Worm (Caenorhabditis elegans) whole organism, midembryonic: ENCODE results near the gene ncx-9.

Experiments used
- T22C8.4 ChIP-seq: fragments of 200-800 bp; sonication (Bioruptor generic); IDR thresholded peaks from 2 replicates; pipeline ENCODE4 v1.3.6; 2022; ENCODE audit warnings: missing genetic modification characterization, missing compliant biosample characterization
- cog-1 ChIP-seq: sonication (generic microtip); optimal IDR thresholded peaks from 2 replicates; lab custom pipeline; 2016; ENCODE audit warnings: missing genetic modification characterization, missing compliant biosample characterization
- flt-1 ChIP-seq: fragments of 200-800 bp; sonication (Bioruptor generic); IDR thresholded peaks from 2 replicates; pipeline ENCODE4 v1.3.6; 2022; ENCODE audit warnings: missing genetic modification characterization, missing compliant biosample characterization
- klf-2 ChIP-seq: fragments of 200-800 bp; sonication (Bioruptor generic); conservative IDR thresholded peaks from 2 replicates; pipeline ENCODE4 v1.3.6; 2022; ENCODE audit warnings: missing genetic modification reagents, missing genetic modification characterization, missing compliant biosample characterization
- med-1 ChIP-seq: sonication (generic microtip); optimal IDR thresholded peaks from 2 replicates; lab custom pipeline; 2017; ENCODE audit warnings: missing genetic modification characterization, mild to moderate bottlenecking, missing compliant biosample characterization, antibody characterized with exemption, missing genetic modification reagents; ENCODE audit not compliant: insufficient read depth
- ref-1 ChIP-seq: fragments of 200-800 bp; sonication (Bioruptor generic); conservative IDR thresholded peaks from 2 replicates; pipeline ENCODE4 v1.3.6; 2022; ENCODE audit warnings: missing genetic modification reagents, missing genetic modification characterization, missing compliant biosample characterization
- tab-1 ChIP-seq: fragments of 200-800 bp; sonication (Bioruptor generic); IDR thresholded peaks from 2 replicates; pipeline ENCODE4 v1.3.6; 2022; ENCODE audit warnings: missing genetic modification characterization, missing compliant biosample characterization
- ztf-23 ChIP-seq: fragments of 200-800 bp; sonication (Bioruptor generic); IDR thresholded peaks from 2 replicates; pipeline ENCODE4 v1.3.6; 2022; ENCODE audit warnings: missing genetic modification reagents, missing genetic modification characterization, missing compliant biosample characterization
- ztf-29 ChIP-seq: fragments of 200-800 bp; sonication (Bioruptor generic); IDR thresholded peaks from 2 replicates; pipeline ENCODE4 v1.3.6; 2022; ENCODE audit warnings: missing genetic modification reagents, missing genetic modification characterization, missing compliant biosample characterization

ncx-9 gene

DNA sequence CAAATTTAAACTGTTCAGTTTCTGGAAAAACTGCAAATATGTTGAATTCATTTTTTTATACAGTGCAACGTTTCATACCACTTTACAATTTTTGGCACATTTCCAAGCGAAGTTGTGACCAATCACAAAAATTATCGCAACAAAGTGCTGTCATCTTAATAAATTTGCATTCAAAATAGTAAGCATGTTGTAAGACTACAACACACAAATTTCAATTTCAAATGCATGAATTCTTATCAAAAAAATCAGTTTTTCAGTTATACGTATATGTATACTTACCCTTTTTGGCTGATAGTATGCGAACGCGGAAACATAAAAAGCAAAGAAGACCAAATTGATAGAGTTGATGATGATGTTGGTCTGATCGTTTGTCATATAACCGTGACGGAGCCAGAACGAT is 35.2 kb upstream of the ncx-9 start:
- TF ChIP-seq klf-2 (GFP tag; lab: Robert Waterston, UW) (no peak), ref-1 (no peak), flt-1 (GFP tag; lab: Robert Waterston, UW) (no peak), tab-1 (GFP tag; lab: Robert Waterston, UW) (no peak), ztf-29 (no peak), ztf-23 (GFP tag; lab: Robert Waterston, UW) (no peak), T22C8.4 (GFP tag; lab: Robert Waterston, UW) (no peak), cog-1 (tag; lab: Kevin White, UChicago) (no peak), med-1 (no peak)

DNA sequence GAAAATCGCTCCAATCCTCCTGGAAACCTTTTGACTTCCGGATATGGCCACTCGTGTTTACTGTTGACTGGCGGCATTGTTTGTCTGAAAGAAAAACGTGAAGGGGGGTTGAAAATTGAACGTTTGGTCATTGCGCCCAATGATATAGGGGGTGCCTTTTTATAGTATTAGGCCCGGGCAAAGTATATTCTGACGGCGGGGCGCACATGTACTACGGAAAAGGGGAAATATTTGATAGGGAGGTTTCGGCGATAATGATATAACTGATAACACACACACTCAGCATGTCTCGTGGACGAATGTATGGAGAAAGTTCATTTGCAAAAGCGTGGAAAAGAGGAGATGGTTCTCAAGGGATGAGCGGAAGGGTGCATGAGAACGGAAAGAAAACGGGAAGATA is 32.6 kb upstream of the ncx-9 start, which contains the start of gene cpt-4:
Gene cpt-4, minus strand, starts transcription at position 84 of the 400 bp plus-strand sequence.
- no peak for TF ChIP-seq med-1
- no peak for TF ChIP-seq klf-2 (GFP tag; lab: Robert Waterston, UW)
- no peak for TF ChIP-seq ztf-29
- no peak for TF ChIP-seq tab-1 (GFP tag; lab: Robert Waterston, UW)
- TF ChIP-seq cog-1 (tag; lab: Kevin White, UChicago), result no peak
- no peak for TF ChIP-seq ztf-23 (GFP tag; lab: Robert Waterston, UW)
- no peak for TF ChIP-seq T22C8.4 (GFP tag; lab: Robert Waterston, UW)
- no peak for TF ChIP-seq flt-1 (GFP tag; lab: Robert Waterston, UW)
- no peak for TF ChIP-seq ref-1

DNA sequence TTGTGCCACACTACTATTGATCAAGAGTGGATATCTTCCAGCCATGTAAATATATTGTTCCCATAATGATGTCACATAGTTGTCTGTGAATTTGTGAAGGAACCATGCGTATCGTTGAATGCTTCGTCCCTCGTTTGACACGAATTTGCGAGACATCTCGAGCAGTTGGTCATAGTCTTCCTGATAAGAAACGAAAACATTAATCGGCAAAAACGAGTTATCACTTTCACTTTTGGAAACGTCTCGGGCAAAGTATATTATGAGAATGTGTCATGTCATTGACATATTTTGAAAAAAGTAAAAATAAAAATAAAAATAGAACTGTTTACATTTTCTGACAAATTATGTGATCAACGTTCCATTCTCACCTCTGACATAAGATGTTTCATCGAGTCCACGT is 31.4 kb upstream of the ncx-9 start:
- TF ChIP-seq klf-2 (GFP tag; lab: Robert Waterston, UW), result no peak

DNA sequence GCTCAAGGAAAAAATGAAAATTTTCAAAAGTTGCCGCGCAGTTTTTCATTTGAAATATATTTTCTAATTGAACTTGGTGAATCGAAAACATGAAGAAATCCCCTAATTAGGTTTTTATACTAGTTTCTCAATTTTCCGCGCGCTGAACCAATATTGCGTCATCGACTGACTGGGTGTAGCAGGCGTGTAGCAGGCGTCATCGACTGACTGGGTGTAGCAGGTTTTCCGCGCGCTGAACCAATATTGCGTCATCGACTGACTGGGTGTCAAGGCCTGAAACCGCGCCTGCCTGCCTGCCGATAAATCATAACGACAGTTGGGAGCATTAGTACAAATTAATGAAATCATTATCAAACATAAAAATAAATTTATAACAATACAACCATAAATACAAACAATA is 28.3 kb upstream of the ncx-9 start:
- TF ChIP-seq ztf-29, result no peak
- no peak for TF ChIP-seq tab-1 (GFP tag; lab: Robert Waterston, UW)
- TF ChIP-seq flt-1 (GFP tag; lab: Robert Waterston, UW), result no peak
- TF ChIP-seq ztf-23 (GFP tag; lab: Robert Waterston, UW), result no peak
- TF ChIP-seq T22C8.4 (GFP tag; lab: Robert Waterston, UW), result no peak
- no peak for TF ChIP-seq med-1
- no peak for TF ChIP-seq ref-1
- TF ChIP-seq cog-1 (tag; lab: Kevin White, UChicago), result no peak
- no peak for TF ChIP-seq klf-2 (GFP tag; lab: Robert Waterston, UW)

ce11 chrV:5018810-5019274 is 23.8 kb upstream of the ncx-9 start, which contains the start of gene srr-4:
Gene srr-4, plus strand, starts transcription at chrV:5019224.
- TF ChIP-seq ztf-23 (GFP tag; lab: Robert Waterston, UW), result no peak
- TF ChIP-seq T22C8.4 (GFP tag; lab: Robert Waterston, UW), result no peak
- no peak for TF ChIP-seq tab-1 (GFP tag; lab: Robert Waterston, UW)
- TF ChIP-seq med-1, result no peak
- TF ChIP-seq ref-1, result no peak
- no peak for TF ChIP-seq cog-1 (tag; lab: Kevin White, UChicago)
- no peak for TF ChIP-seq ztf-29

ce11 chrV:5018067-5018466 is 23.0 kb upstream of the ncx-9 start:
- no peak for TF ChIP-seq ztf-23 (GFP tag; lab: Robert Waterston, UW)
- no peak for TF ChIP-seq tab-1 (GFP tag; lab: Robert Waterston, UW)
- TF ChIP-seq flt-1 (GFP tag; lab: Robert Waterston, UW), result no peak
- TF ChIP-seq cog-1 (tag; lab: Kevin White, UChicago), result no peak
- TF ChIP-seq klf-2 (GFP tag; lab: Robert Waterston, UW), result no peak
- TF ChIP-seq med-1, result no peak
- no peak for TF ChIP-seq ztf-29
- TF ChIP-seq ref-1, result no peak
- TF ChIP-seq T22C8.4 (GFP tag; lab: Robert Waterston, UW), result no peak

DNA sequence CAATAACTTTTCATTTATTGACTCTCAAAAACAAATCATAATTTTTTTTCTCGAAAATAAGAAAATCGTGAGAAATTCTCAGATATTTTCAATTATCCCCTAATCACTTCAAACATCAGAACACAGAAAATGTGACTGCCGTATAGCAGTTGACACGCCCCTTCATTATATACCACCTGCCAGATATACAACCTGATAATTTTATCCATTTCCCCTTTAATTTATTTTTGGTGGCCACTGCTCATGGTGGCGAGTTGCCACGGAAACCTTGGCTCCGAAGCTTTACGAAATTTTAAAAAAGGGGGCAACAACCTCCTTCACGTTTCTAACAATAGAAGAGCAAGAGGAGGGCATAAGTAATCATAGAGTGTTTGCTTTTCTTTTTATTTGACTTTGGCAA is 21.7 kb upstream of the ncx-9 start:
- TF ChIP-seq ztf-29, result 0 out of 2 replicates have a peak, but pooled peaks have one; percentile 10
- no peak for TF ChIP-seq ztf-23 (GFP tag; lab: Robert Waterston, UW)
- TF ChIP-seq ref-1, result no peak

DNA sequence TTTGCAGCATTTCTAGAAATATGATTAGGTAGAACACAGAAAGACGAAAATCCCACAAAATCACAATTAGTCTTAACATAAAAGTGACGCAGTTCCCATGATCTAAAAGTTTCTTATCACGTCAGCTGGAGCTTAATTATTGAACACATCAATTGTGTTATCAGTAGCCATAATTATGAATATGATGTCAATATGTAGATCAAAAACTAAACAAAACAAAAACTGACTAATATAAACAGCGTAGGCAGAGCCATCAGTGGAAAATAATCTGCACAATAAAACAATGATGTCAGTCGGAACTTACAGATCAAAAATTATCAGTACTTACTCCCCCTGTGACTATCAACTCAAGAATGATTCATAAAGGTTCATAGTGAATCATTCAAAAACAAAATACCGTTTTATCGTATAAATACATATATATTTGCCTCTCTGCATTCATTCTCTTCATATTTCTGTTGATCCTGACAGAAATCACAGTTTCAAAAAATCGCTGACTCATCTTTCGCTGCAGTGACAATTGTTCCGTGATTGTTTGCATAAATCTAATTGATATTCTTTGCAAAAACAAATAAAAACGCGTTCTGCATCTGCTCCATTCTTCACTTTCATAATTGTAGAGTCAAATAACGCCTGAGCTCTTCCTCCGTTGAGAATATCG is 17.3 kb upstream of the ncx-9 start, which contains the start of gene srr-6:
Gene srr-6, plus strand, starts transcription at position 611 of the 661 bp plus-strand sequence.
- TF ChIP-seq klf-2 (GFP tag; lab: Robert Waterston, UW) (no peak), ref-1 (no peak), med-1 (no peak), ztf-23 (GFP tag; lab: Robert Waterston, UW) (no peak), T22C8.4 (GFP tag; lab: Robert Waterston, UW) (no peak), cog-1 (tag; lab: Kevin White, UChicago) (no peak), ztf-29 (no peak), tab-1 (GFP tag; lab: Robert Waterston, UW) (no peak), flt-1 (GFP tag; lab: Robert Waterston, UW) (no peak)

ce11 chrV:5001386-5001785 is 6.3 kb upstream of the ncx-9 start, which contains the start of gene srr-8:
Gene srr-8, plus strand, starts transcription at chrV:5001686.
- TF ChIP-seq ref-1 (no peak), ztf-23 (GFP tag; lab: Robert Waterston, UW) (no peak), klf-2 (GFP tag; lab: Robert Waterston, UW) (no peak), ztf-29 (no peak), flt-1 (GFP tag; lab: Robert Waterston, UW) (no peak), tab-1 (GFP tag; lab: Robert Waterston, UW) (no peak), med-1 (no peak), T22C8.4 (GFP tag; lab: Robert Waterston, UW) (no peak), cog-1 (tag; lab: Kevin White, UChicago) (no peak)

- TF ChIP-seq T22C8.4 (GFP tag; lab: Robert Waterston, UW), result no peak
- no peak for TF ChIP-seq flt-1 (GFP tag; lab: Robert Waterston, UW)
- TF ChIP-seq ztf-23 (GFP tag; lab: Robert Waterston, UW), result no peak
- no peak for TF ChIP-seq klf-2 (GFP tag; lab: Robert Waterston, UW)
- no peak for TF ChIP-seq ref-1
- TF ChIP-seq med-1, result no peak
- no peak for TF ChIP-seq tab-1 (GFP tag; lab: Robert Waterston, UW)
- no peak for TF ChIP-seq ztf-29
- no peak for TF ChIP-seq cog-1 (tag; lab: Kevin White, UChicago)
Observed at ce11 chrV:5000406-5000805, 5.4 kb upstream of the ncx-9 start, which contains the start of gene ugt-7. Gene ugt-7, minus strand, starts transcription at chrV:5000566.
